Fruit fly (Drosophila melanogaster): ENCODE results near the gene arm.

- no peak for TF ChIP-seq pan (optimal IDR thresholded peaks at IDR 0.05)
- peak; percentile 89 to 94 for TF ChIP-seq EcR (GFP tag; optimal IDR thresholded peaks at IDR 0.05)
- TF ChIP-seq psq (optimal IDR thresholded peaks at IDR 0.05), result no peak
- peak; percentile 69 for TF ChIP-seq Dll (optimal IDR thresholded peaks at IDR 0.05)
These were observed 43.1 kb upstream of the arm start for dm6 chrX:1943337-1944244.
